Worm (Caenorhabditis elegans) whole organism, L1 larva: Measurements from ENCODE around the gene F48E8.8.
A peak's percentile ranks its signal among the peaks of the same experiment; 100 is the strongest.

Experiments used
- C34B4.2 ChIP-seq: sonication (generic microtip); optimal IDR thresholded peaks from 2 replicates; lab custom pipeline; 2017; ENCODE audit warnings: mild to moderate bottlenecking, missing genetic modification characterization, missing compliant biosample characterization
- aly-2 ChIP-seq: fragments of 150-350 bp; optimal IDR thresholded peaks from 2 replicates; lab custom pipeline; 2014; ENCODE audit warnings: missing biosample characterization, missing genetic modification characterization
- blmp-1 ChIP-seq: fragments of 150-350 bp; optimal IDR thresholded peaks from 2 replicates; lab custom pipeline; 2014; ENCODE audit warnings: missing biosample characterization, missing genetic modification characterization
- ceh-63 ChIP-seq: fragments of 200-800 bp; sonication (Bioruptor generic); optimal IDR thresholded peaks from 2 replicates; lab custom pipeline; 2018; ENCODE audit warnings: mild to moderate bottlenecking, missing genetic modification characterization, missing compliant biosample characterization
- ceh-8 ChIP-seq: fragments of 200-800 bp; sonication (Bioruptor generic); optimal IDR thresholded peaks from 2 replicates; lab custom pipeline; 2018; ENCODE audit warnings: mild to moderate bottlenecking, missing genetic modification characterization, moderate library complexity, missing compliant biosample characterization
- ceh-88 ChIP-seq: fragments of 200-800 bp; sonication (Bioruptor generic); IDR thresholded peaks from 2 replicates; pipeline ENCODE4 v1.3.6; 2022; ENCODE audit warnings: missing genetic modification characterization, missing compliant biosample characterization
- ceh-90 ChIP-seq: sonication (generic microtip); optimal IDR thresholded peaks from 2 replicates; lab custom pipeline; 2016; ENCODE audit warnings: missing genetic modification characterization, missing compliant biosample characterization
- ces-1 ChIP-seq: fragments of 150-350 bp; optimal IDR thresholded peaks from 2 replicates; lab custom pipeline; 2014; ENCODE audit warnings: missing biosample characterization, missing genetic modification reagents, missing genetic modification characterization
- dsc-1 ChIP-seq: sonication (generic microtip); optimal IDR thresholded peaks from 2 replicates; lab custom pipeline; 2016; ENCODE audit warnings: mild to moderate bottlenecking, missing genetic modification characterization, missing compliant biosample characterization
- efl-1 ChIP-seq, 4 experiments: fragments of 150-350 bp; optimal IDR thresholded peaks in 3 of 4; peaks in 1 of 4; 1 replicate in 1 of 4; 2 replicates in 3 of 4; lab custom pipeline; 2014; ENCODE audit warnings: missing biosample characterization in 2 of 4, missing genetic modification characterization in 2 of 4, missing genetic modification reagents in 2 of 4
- egl-13 ChIP-seq: sonication (generic microtip); optimal IDR thresholded peaks from 2 replicates; lab custom pipeline; 2016; ENCODE audit warnings: missing genotype, missing genetic modification reagents, missing genetic modification characterization, missing compliant biosample characterization
- elt-2 ChIP-seq: sonication (generic microtip); optimal IDR thresholded peaks from 2 replicates; lab custom pipeline; 2016; ENCODE audit warnings: missing genetic modification characterization, mild to moderate bottlenecking, inconsistent platforms, missing compliant biosample characterization, missing genetic modification reagents
- fkh-8 ChIP-seq: sonication (generic microtip); optimal IDR thresholded peaks from 2 replicates; lab custom pipeline; 2016; ENCODE audit warnings: mild to moderate bottlenecking, missing genetic modification characterization, missing compliant biosample characterization
- grh-1 ChIP-seq: fragments of 200-800 bp; sonication (Bioruptor generic); IDR thresholded peaks from 2 replicates; pipeline ENCODE4 v1.3.6; 2022; ENCODE audit warnings: missing genetic modification reagents, missing genetic modification characterization, missing compliant biosample characterization
- hlh-17 ChIP-seq: fragments of 200-800 bp; sonication (Bioruptor generic); optimal IDR thresholded peaks from 2 replicates; lab custom pipeline; 2018; ENCODE audit warnings: missing genetic modification characterization, mild to moderate bottlenecking, missing compliant biosample characterization, moderate library complexity, borderline replicate concordance
- irx-1 ChIP-seq: sonication (generic microtip); optimal IDR thresholded peaks from 2 replicates; lab custom pipeline; 2016; ENCODE audit warnings: missing genetic modification characterization, missing compliant biosample characterization
- lin-13 ChIP-seq: fragments of 150-350 bp; optimal IDR thresholded peaks from 2 replicates; lab custom pipeline; 2014; ENCODE audit warnings: missing biosample characterization, missing genetic modification reagents, missing genetic modification characterization
- lin-14 ChIP-seq: fragments of 200-800 bp; sonication (Bioruptor generic); optimal IDR thresholded peaks from 2 replicates; lab custom pipeline; 2018; ENCODE audit warnings: mild to moderate bottlenecking, missing genetic modification characterization, moderate library complexity, missing compliant biosample characterization
- lin-15B ChIP-seq: fragments of 150-350 bp; sonication (generic microtip); optimal IDR thresholded peaks from 3 replicates; lab custom pipeline; 2014; ENCODE audit warnings: missing biosample characterization, missing genetic modification characterization
- lin-35 ChIP-seq, 2 experiments: fragments of 150-350 bp; optimal IDR thresholded peaks; 2 replicates each; lab custom pipeline; 2014; ENCODE audit warnings: missing biosample characterization in 2 of 2, missing genetic modification characterization in 2 of 2, missing genetic modification reagents in 2 of 2
- lin-39 ChIP-seq: fragments of 150-350 bp; optimal IDR thresholded peaks from 2 replicates; lab custom pipeline; 2014; ENCODE audit warnings: missing biosample characterization, missing genetic modification reagents, missing genetic modification characterization
- lsy-2 ChIP-seq, 2 experiments: fragments of 150-350 bp; optimal IDR thresholded peaks; 2 replicates each; lab custom pipeline; 2014; ENCODE audit warnings: missing biosample characterization in 2 of 2, missing genetic modification characterization in 2 of 2
- mab-9 ChIP-seq: fragments of 200-800 bp; sonication (Bioruptor generic); IDR thresholded peaks from 2 replicates; pipeline ENCODE4 v1.3.6; 2022; ENCODE audit warnings: missing genetic modification reagents, missing genetic modification characterization, missing compliant biosample characterization
- mdl-1 ChIP-seq, 2 experiments: fragments of 150-350 bp; optimal IDR thresholded peaks; 2 replicates each; lab custom pipeline; 2014 to 2017; ENCODE audit warnings: missing biosample characterization in 2 of 2, missing genetic modification characterization in 2 of 2, inconsistent platforms in 1 of 2
- mep-1 ChIP-seq: fragments of 150-350 bp; optimal IDR thresholded peaks from 2 replicates; lab custom pipeline; 2014; ENCODE audit warnings: missing biosample characterization, missing genetic modification characterization
- nhr-19 ChIP-seq: fragments of 200-800 bp; sonication (Bioruptor generic); conservative IDR thresholded peaks from 2 replicates; pipeline ENCODE4 v1.3.6; 2022; ENCODE audit warnings: missing genetic modification characterization, missing compliant biosample characterization
- nhr-47 ChIP-seq: sonication (generic microtip); optimal IDR thresholded peaks from 2 replicates; lab custom pipeline; 2016; ENCODE audit warnings: mild to moderate bottlenecking, missing genetic modification characterization, moderate library complexity, missing compliant biosample characterization
- nhr-71 ChIP-seq: sonication (generic microtip); optimal IDR thresholded peaks from 2 replicates; lab custom pipeline; 2016; ENCODE audit warnings: mild to moderate bottlenecking, missing genetic modification characterization, moderate library complexity, missing compliant biosample characterization
- nhr-77 ChIP-seq: fragments of 150-350 bp; optimal IDR thresholded peaks from 2 replicates; lab custom pipeline; 2014; ENCODE audit warnings: missing biosample characterization, missing genetic modification characterization
- nhr-84 ChIP-seq: sonication (generic microtip); optimal IDR thresholded peaks from 2 replicates; lab custom pipeline; 2017; ENCODE audit warnings: missing biosample characterization, missing genetic modification characterization
- nhr-85 ChIP-seq: sonication (generic microtip); peaks from one replicate; lab custom pipeline; 2016; ENCODE audit warnings: missing genetic modification characterization, inconsistent platforms, missing compliant biosample characterization
- rnt-1 ChIP-seq: sonication (generic microtip); optimal IDR thresholded peaks from 2 replicates; lab custom pipeline; 2016; ENCODE audit warnings: mild to moderate bottlenecking, missing genetic modification characterization, moderate library complexity, missing compliant biosample characterization
- snu-23 ChIP-seq: sonication (generic microtip); optimal IDR thresholded peaks from 2 replicates; lab custom pipeline; 2016; ENCODE audit warnings: missing genetic modification characterization, missing compliant biosample characterization
- sptf-1 ChIP-seq: fragments of 150-350 bp; optimal IDR thresholded peaks from 2 replicates; lab custom pipeline; 2014; ENCODE audit warnings: missing biosample characterization, missing genetic modification characterization
- swsn-7 ChIP-seq: sonication (generic microtip); optimal IDR thresholded peaks from 2 replicates; lab custom pipeline; 2016; ENCODE audit warnings: missing genetic modification characterization, missing compliant biosample characterization
- tbx-2 ChIP-seq: sonication (generic microtip); optimal IDR thresholded peaks from 2 replicates; lab custom pipeline; 2016; ENCODE audit warnings: missing genetic modification characterization, missing compliant biosample characterization
- unc-130 ChIP-seq: fragments of 150-350 bp; optimal IDR thresholded peaks from 2 replicates; lab custom pipeline; 2017; ENCODE audit warnings: missing biosample characterization, missing genetic modification characterization, inconsistent platforms
- vab-15 ChIP-seq: sonication (generic microtip); optimal IDR thresholded peaks from 2 replicates; lab custom pipeline; 2017; ENCODE audit warnings: missing genotype, mild to moderate bottlenecking, missing genetic modification characterization, missing compliant biosample characterization
- xbp-1 ChIP-seq: sonication (generic microtip); optimal IDR thresholded peaks from 2 replicates; lab custom pipeline; 2016; ENCODE audit warnings: missing genetic modification characterization, missing compliant biosample characterization
- zag-1 ChIP-seq: fragments of 150-350 bp; optimal IDR thresholded peaks from 2 replicates; lab custom pipeline; 2014; ENCODE audit warnings: missing biosample characterization, missing genetic modification characterization
- zip-4 ChIP-seq: fragments of 200-800 bp; sonication (Bioruptor generic); optimal IDR thresholded peaks from 2 replicates; lab custom pipeline; 2018; ENCODE audit warnings: mild to moderate bottlenecking, missing genetic modification characterization, moderate library complexity, missing compliant biosample characterization
- ztf-11 ChIP-seq, 2 experiments: sonication (generic microtip); optimal IDR thresholded peaks; 2 replicates each; lab custom pipeline; 2016 to 2017; ENCODE audit warnings: missing genetic modification characterization in 2 of 2, missing biosample characterization in 1 of 2, missing compliant biosample characterization in 1 of 2

The F48E8.8 gene

ce11 chrIII:5498973-5499372, 49.4 kb upstream of the F48E8.8 start, which contains the start of gene R02F2.9 (continued):
- TF ChIP-seq hlh-17 (GFP tag; lab: Kevin White, UChicago): no peak
- peak; percentile 75 to 80 for TF ChIP-seq lsy-2 (tag; optimal IDR thresholded peaks at IDR 0.05; lab: Kevin White, UChicago)
- TF ChIP-seq aly-2 (tag; lab: Kevin White, UChicago): peak; percentile 13
- peak; percentile 53; the same call in 1 of the 2 replicates for TF ChIP-seq grh-1 (GFP tag; lab: Robert Waterston, UW)
- peak; percentile 74 for TF ChIP-seq snu-23 (GFP tag; lab: Kevin White, UChicago)
- peak; percentile 58 for TF ChIP-seq lin-14
- peak; percentile 37 for TF ChIP-seq ceh-90 (tag; lab: Kevin White, UChicago)
- TF ChIP-seq lin-13: peak; percentile 29
- TF ChIP-seq rnt-1 (tag; lab: Kevin White, UChicago): peak; percentile 50
- peak; percentile 20 for TF ChIP-seq irx-1 (tag; lab: Kevin White, UChicago)
- peak; percentile 32 for TF ChIP-seq lin-15B (tag; lab: Kevin White, UChicago)
- TF ChIP-seq nhr-77 (tag; lab: Kevin White, UChicago): no peak
- TF ChIP-seq nhr-85 (tag; lab: Kevin White, UChicago): peak; percentile 75
- TF ChIP-seq swsn-7 (tag; lab: Kevin White, UChicago): peak; percentile 71
- TF ChIP-seq zip-4: peak; percentile 7
- TF ChIP-seq nhr-47 (tag; lab: Kevin White, UChicago): peak; percentile 79
- peak; percentile 91 to 96 for TF ChIP-seq lin-35 (GFP tag; optimal IDR thresholded peaks at IDR 0.05; lab: Kevin White, UChicago)
- no peak for TF ChIP-seq zag-1
- peak; percentile 70 for TF ChIP-seq tbx-2 (tag; lab: Kevin White, UChicago)
- TF ChIP-seq nhr-71 (tag; lab: Kevin White, UChicago): peak; percentile 82
- TF ChIP-seq fkh-8: peak; percentile 41
- no peak for TF ChIP-seq sptf-1 (tag; lab: Kevin White, UChicago)
- peak; percentile 75 for TF ChIP-seq dsc-1 (tag; lab: Kevin White, UChicago)
- TF ChIP-seq, all 84 proteins: peak for 37

- no peak for TF ChIP-seq ceh-88 (GFP tag; lab: Robert Waterston, UW)
These were observed 45.6 kb upstream of the F48E8.8 start, which contains the start of gene R02F2.8 for ce11 chrIII:5495168-5495567. TSS of gene R02F2.8 (minus strand) at chrIII:5495268.

- no peak for TF ChIP-seq fkh-8
- TF ChIP-seq nhr-85 (tag; lab: Kevin White, UChicago): peak; percentile 9
- TF ChIP-seq nhr-84 (tag; lab: Kevin White, UChicago): no peak
- TF ChIP-seq efl-1 (optimal IDR thresholded peaks at IDR 0.05; lab: Kevin White, UChicago): no peak
- TF ChIP-seq efl-1 (GFP tag; optimal IDR thresholded peaks at IDR 0.05 in 1 of 2; lab: Kevin White, UChicago): peak in 1 of 2 experiments; percentile 45
- TF ChIP-seq vab-15 (tag; lab: Kevin White, UChicago): no peak
- no peak for TF ChIP-seq nhr-19 (GFP tag; lab: Robert Waterston, UW)
- no peak for TF ChIP-seq mdl-1 (tag; optimal IDR thresholded peaks at IDR 0.05; lab: Kevin White, UChicago)
- no peak for TF ChIP-seq egl-13 (tag; lab: Kevin White, UChicago)
- no peak for TF ChIP-seq ztf-11 (tag; optimal IDR thresholded peaks at IDR 0.05; lab: Kevin White, UChicago)
- TF ChIP-seq C34B4.2: no peak
- no peak for TF ChIP-seq nhr-77 (tag; lab: Kevin White, UChicago)
- TF ChIP-seq xbp-1 (tag; lab: Kevin White, UChicago): no peak
- TF ChIP-seq lin-35 (GFP tag; optimal IDR thresholded peaks at IDR 0.05; lab: Kevin White, UChicago): no peak
- no peak for TF ChIP-seq lin-39
These were observed 37.5 kb upstream of the F48E8.8 start, which contains the start of gene osg-1 for ce11 chrIII:5487087-5487603. TSS of gene osg-1 (plus strand) at chrIII:5487553.

- no peak for TF ChIP-seq nhr-85 (tag; lab: Kevin White, UChicago)
- TF ChIP-seq blmp-1 (tag; lab: Kevin White, UChicago): no peak
- TF ChIP-seq lin-35 (GFP tag; optimal IDR thresholded peaks at IDR 0.05; lab: Kevin White, UChicago): no peak
- TF ChIP-seq lin-39: no peak
- no peak for TF ChIP-seq unc-130
- no peak for TF ChIP-seq ceh-8 (GFP tag; lab: Kevin White, UChicago)
- TF ChIP-seq nhr-71 (tag; lab: Kevin White, UChicago): no peak
- no peak for TF ChIP-seq mab-9 (GFP tag; lab: Robert Waterston, UW)
- TF ChIP-seq elt-2 (tag; lab: Kevin White, UChicago): no peak
- no peak for TF ChIP-seq ceh-88 (GFP tag; lab: Robert Waterston, UW)
- no peak for TF ChIP-seq ceh-63
- TF ChIP-seq mep-1 (tag; lab: Kevin White, UChicago): no peak
- no peak for TF ChIP-seq ces-1
- peak; percentile 26 for TF ChIP-seq rnt-1 (tag; lab: Kevin White, UChicago)
- no peak for TF ChIP-seq efl-1 (optimal IDR thresholded peaks at IDR 0.05; lab: Kevin White, UChicago)
- peak in 1 of 2 experiments; percentile 42 for TF ChIP-seq efl-1 (GFP tag; optimal IDR thresholded peaks at IDR 0.05 in 1 of 2; lab: Kevin White, UChicago)
These were observed 36.7 kb upstream of the F48E8.8 start for ce11 chrIII:5486345-5486744.
